Worm (Caenorhabditis elegans): Measurements from ENCODE around the gene dyn-1.
A peak's percentile ranks its signal among the peaks of the same experiment; 100 is the strongest.

Gene dyn-1

DNA sequence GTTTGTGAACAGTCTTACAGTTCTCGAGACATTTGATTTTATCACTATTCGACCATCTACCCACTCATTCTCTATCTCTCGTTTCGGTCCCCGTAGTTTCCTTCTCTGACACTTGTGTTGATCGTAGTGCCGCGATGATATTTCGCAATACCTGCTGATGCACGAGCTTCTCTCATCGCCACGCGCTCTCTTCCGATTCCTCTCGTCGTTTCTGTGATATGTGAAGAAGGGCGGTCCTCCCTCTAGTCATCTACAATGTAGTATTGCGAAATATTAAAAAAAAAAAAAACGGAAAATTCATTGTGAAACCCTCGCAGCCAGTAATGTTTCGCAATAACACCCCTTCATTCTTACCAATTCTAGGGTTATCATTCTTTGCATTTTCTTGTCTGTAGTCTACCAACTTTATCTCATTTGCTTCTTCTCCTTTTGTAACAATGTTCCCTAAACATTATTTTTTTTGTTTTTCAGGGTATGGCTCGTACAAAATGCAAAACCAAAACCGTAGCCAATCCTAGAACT is 38.9 kb downstream of the dyn-1 start, which contains the start of gene nipi-3:
Gene nipi-3 (plus strand): TSS at position 472 of the 522 bp plus-strand sequence.
- peak; percentile 85 for TF ChIP-seq ztf-4 (tag; optimal IDR thresholded peaks at IDR 0.05)
- peak; percentile 97 for TF ChIP-seq sma-9 (GFP tag; optimal IDR thresholded peaks at IDR 0.05)
- no peak for TF ChIP-seq sma-9 (tag; optimal IDR thresholded peaks at IDR 0.05)
- peak; percentile 98 for TF ChIP-seq crh-2 (tag; optimal IDR thresholded peaks at IDR 0.05)
- no peak for TF ChIP-seq nhr-23 (tag; optimal IDR thresholded peaks at IDR 0.05)
- no peak for TF ChIP-seq elt-3 (tag; optimal IDR thresholded peaks at IDR 0.05)
- TF ChIP-seq C34F6.9 (tag; optimal IDR thresholded peaks at IDR 0.05), result peak; percentile 96
- no peak for TF ChIP-seq elt-1 (tag; optimal IDR thresholded peaks at IDR 0.05)
- TF ChIP-seq lin-39 (tag; optimal IDR thresholded peaks at IDR 0.05), result no peak
- no peak for TF ChIP-seq unc-39 (tag; optimal IDR thresholded peaks at IDR 0.05)
- TF ChIP-seq nhr-77 (tag; optimal IDR thresholded peaks at IDR 0.05), result no peak
- peak; percentile 94 for TF ChIP-seq F13H6.1 (tag; optimal IDR thresholded peaks at IDR 0.05)
- peak; percentile 76 for TF ChIP-seq unc-62 (GFP tag; optimal IDR thresholded peaks at IDR 0.05)
- TF ChIP-seq ceh-16 (tag; optimal IDR thresholded peaks at IDR 0.05), result peak; percentile 42
- TF ChIP-seq alr-1 (tag; optimal IDR thresholded peaks at IDR 0.05), result peak; percentile 10
- TF ChIP-seq nhr-6 (tag; optimal IDR thresholded peaks at IDR 0.05), result peak; percentile 91
- TF ChIP-seq sma-3 (GFP tag; optimal IDR thresholded peaks at IDR 0.05), result peak; percentile 95
- TF ChIP-seq aly-2 (tag; optimal IDR thresholded peaks at IDR 0.05), result no peak
- TF ChIP-seq ZK546.5 (tag; optimal IDR thresholded peaks at IDR 0.05), result peak; percentile 19
- peak; percentile 77 to 85 for TF ChIP-seq lsy-2 (tag; optimal IDR thresholded peaks at IDR 0.05)
- peak; percentile 97 to 99 for TF ChIP-seq mdl-1 (tag; optimal IDR thresholded peaks at IDR 0.05)
- TF ChIP-seq peb-1 (tag; optimal IDR thresholded peaks at IDR 0.05), result no peak
- TF ChIP-seq ztf-1 (GFP tag; conservative IDR thresholded peaks at IDR 0.05), result no peak
- TF ChIP-seq ceh-82 (tag; optimal IDR thresholded peaks at IDR 0.05), result peak; percentile 51
- TF ChIP-seq nhr-12 (tag; optimal IDR thresholded peaks at IDR 0.05), result peak; percentile 21
- TF ChIP-seq mab-5 (tag; optimal IDR thresholded peaks at IDR 0.05), result peak; percentile 45
- peak; percentile 97 for TF ChIP-seq unc-55 (GFP tag; optimal IDR thresholded peaks at IDR 0.05)
- TF ChIP-seq sem-4 (tag; optimal IDR thresholded peaks at IDR 0.05), result peak; percentile 87
- peak; percentile 81 for TF ChIP-seq zag-1 (tag; optimal IDR thresholded peaks at IDR 0.05)
- peak; percentile 36 for TF ChIP-seq ama-1 (optimal IDR thresholded peaks at IDR 0.05)
- TF ChIP-seq R02D3.7 (tag; optimal IDR thresholded peaks at IDR 0.05), result no peak
- TF ChIP-seq blmp-1 (tag; optimal IDR thresholded peaks at IDR 0.05; ENCODE audit: insufficient read depth), result peak; percentile 41
- peak; percentile 96 for TF ChIP-seq nhr-25 (tag; optimal IDR thresholded peaks at IDR 0.05)
- peak; percentile 97 for TF ChIP-seq nhr-129 (tag; optimal IDR thresholded peaks at IDR 0.05)
- TF ChIP-seq lin-13 (GFP tag; optimal IDR thresholded peaks at IDR 0.05), result peak; percentile 87
- TF ChIP-seq dmd-4 (tag; optimal IDR thresholded peaks at IDR 0.05), result no peak
- peak; percentile 96 for TF ChIP-seq fos-1 (tag; optimal IDR thresholded peaks at IDR 0.05)
- no peak for TF ChIP-seq nhr-237 (tag; optimal IDR thresholded peaks at IDR 0.05)
- TF ChIP-seq skn-1 (tag; optimal IDR thresholded peaks at IDR 0.05), result peak; percentile 87
- TF ChIP-seq snpc-4 (tag; optimal IDR thresholded peaks at IDR 0.05), result peak; percentile 66
- peak; percentile 74 for TF ChIP-seq Y55F3AM.14 (GFP tag; optimal IDR thresholded peaks at IDR 0.05)
- TF ChIP-seq egl-27 (tag; optimal IDR thresholded peaks at IDR 0.05), result peak; percentile 83
- no peak for TF ChIP-seq ztf-11 (tag; optimal IDR thresholded peaks at IDR 0.05)
- TF ChIP-seq lin-11 (tag; optimal IDR thresholded peaks at IDR 0.05), result peak; percentile 88
- peak; percentile 92 for TF ChIP-seq nhr-21 (tag; optimal IDR thresholded peaks at IDR 0.05)
- TF ChIP-seq nhr-10 (tag; optimal IDR thresholded peaks at IDR 0.05), result peak; percentile 70
- peak; percentile 68 for TF ChIP-seq nhr-11 (tag; optimal IDR thresholded peaks at IDR 0.05)
- no peak for TF ChIP-seq mbf-1 (tag; optimal IDR thresholded peaks at IDR 0.05)
- peak; percentile 77 for TF ChIP-seq gmeb-1 (tag; optimal IDR thresholded peaks at IDR 0.05)

Measured in whole organism, L2 larva.